Worm (Caenorhabditis elegans): Measurements from ENCODE around the gene C18D1.2.

The C18D1.2 gene

ce11 chrII:10103212-10103611 lies 46.4 kb downstream of the C18D1.2 start:
- TF ChIP-seq hlh-12 (tag; optimal IDR thresholded peaks at IDR 0.05) (no peak), lir-1 (GFP tag; conservative IDR thresholded peaks at IDR 0.05) (no peak), tlf-1 (GFP tag; optimal IDR thresholded peaks at IDR 0.05) (no peak), ccch-3 (GFP tag; optimal IDR thresholded peaks at IDR 0.05) (no peak), hmg-1.2 (GFP tag; IDR thresholded peaks at IDR 0.05) (no peak), egl-44 (GFP tag; IDR thresholded peaks at IDR 0.05) (no peak), Y53G8AR.9 (GFP tag; conservative IDR thresholded peaks at IDR 0.05) (no peak), tbx-9 (tag; optimal IDR thresholded peaks at IDR 0.05; ENCODE audit: borderline replicate concordance) (no peak), ztf-6 (GFP tag; IDR thresholded peaks at IDR 0.05) (no peak), ceh-27 (GFP tag; optimal IDR thresholded peaks at IDR 0.05) (no peak)

ce11 chrII:10105604-10106003 lies 48.8 kb downstream of the C18D1.2 start, which contains the start of gene ZK945.4:
TSS of gene ZK945.4 (minus strand) at chrII:10105704.
- no peak for TF ChIP-seq F22D6.2 (tag; optimal IDR thresholded peaks at IDR 0.05)
- no peak for TF ChIP-seq lir-1 (GFP tag; conservative IDR thresholded peaks at IDR 0.05)
- no peak for TF ChIP-seq sdz-38 (tag; optimal IDR thresholded peaks at IDR 0.05)
- no peak for TF ChIP-seq snpc-4 (GFP tag; optimal IDR thresholded peaks at IDR 0.05)
- TF ChIP-seq snpc-4 (tag; optimal IDR thresholded peaks at IDR 0.05), result no peak
- TF ChIP-seq nfyb-1 (GFP tag; IDR thresholded peaks at IDR 0.05), result no peak
- no peak for TF ChIP-seq snpc-1.3 (tag; optimal IDR thresholded peaks at IDR 0.05; ENCODE audit: insufficient read depth)
- no peak for TF ChIP-seq lin-40 (tag; optimal IDR thresholded peaks at IDR 0.05)
- no peak for TF ChIP-seq attf-6 (GFP tag; IDR thresholded peaks at IDR 0.05)

DNA sequence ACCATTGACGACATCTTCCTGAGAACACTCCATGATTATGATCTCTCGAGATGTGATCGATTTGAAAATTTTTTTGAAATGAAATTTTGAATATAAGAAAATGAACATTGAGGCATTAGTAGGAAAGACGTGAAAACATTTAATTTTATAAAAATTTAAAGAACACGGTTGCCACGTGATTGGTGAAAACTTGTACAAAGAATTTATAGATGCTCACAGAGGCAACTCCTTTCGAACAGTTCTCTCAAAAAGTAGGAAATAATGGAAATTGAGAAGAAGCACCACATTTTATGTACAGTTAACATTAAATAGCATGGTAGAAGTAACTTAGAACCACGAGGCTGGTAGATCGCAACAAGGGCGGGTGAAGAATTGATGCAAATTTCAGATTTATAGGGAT lies 50.1 kb downstream of the C18D1.2 start, which contains the start of gene ZK945.6:
ZK945.6 (minus strand) TSS at position 101 of the 400 bp plus-strand sequence.
- TF ChIP-seq ekl-4 (GFP tag; IDR thresholded peaks at IDR 0.05) (no peak), F22D6.2 (tag; optimal IDR thresholded peaks at IDR 0.05) (no peak), madf-6 (GFP tag; IDR thresholded peaks at IDR 0.05) (no peak), let-526 (GFP tag; IDR thresholded peaks at IDR 0.05) (no peak), attf-6 (GFP tag; IDR thresholded peaks at IDR 0.05) (no peak), ZK185.1 (tag; optimal IDR thresholded peaks at IDR 0.05; ENCODE audit: poor library complexity, severe bottlenecking) (no peak), nfya-2 (GFP tag; IDR thresholded peaks at IDR 0.05) (no peak), F39B2.1 (GFP tag; IDR thresholded peaks at IDR 0.05) (no peak), F33H1.4 (GFP tag; IDR thresholded peaks at IDR 0.05) (no peak), ztf-6 (GFP tag; IDR thresholded peaks at IDR 0.05) (no peak), snpc-3.4 (tag; optimal IDR thresholded peaks at IDR 0.05) (no peak), lin-54 (GFP tag; optimal IDR thresholded peaks at IDR 0.05) (no peak), attf-5 (GFP tag; optimal IDR thresholded peaks at IDR 0.05) (no peak), chd-7 (tag; optimal IDR thresholded peaks at IDR 0.05) (no peak), C17E4.6 (GFP tag; IDR thresholded peaks at IDR 0.05) (no peak)

DNA sequence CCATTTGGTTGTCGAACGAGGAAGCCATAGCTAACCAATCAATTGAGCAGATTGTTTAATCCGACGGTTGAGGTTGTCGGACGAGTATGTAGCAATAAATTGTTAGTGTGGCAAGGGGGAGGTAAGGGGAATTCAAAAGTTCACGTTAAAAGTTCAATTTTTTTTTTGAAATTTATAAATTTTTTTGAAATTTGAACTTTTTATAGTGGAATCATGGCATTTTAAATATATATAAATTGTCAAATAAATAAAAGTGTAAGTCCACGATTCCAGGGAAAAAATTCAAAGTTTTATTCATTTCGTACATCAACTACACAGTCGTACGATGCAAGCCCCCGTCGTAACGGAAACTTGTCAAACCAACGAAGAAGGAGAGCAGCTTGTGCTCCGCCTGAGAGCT lies 51.6 kb downstream of the C18D1.2 start, which contains the start of the genes ZK945.7 and ZK945.8:
ZK945.7 (minus strand) TSS at position 101 of the 400 bp plus-strand sequence.
ZK945.8 (plus strand) TSS at position 275 of the 400 bp plus-strand sequence.
- no peak for TF ChIP-seq madf-8 (GFP tag; conservative IDR thresholded peaks at IDR 0.05)
- TF ChIP-seq xnd-1 (tag; optimal IDR thresholded peaks at IDR 0.05), result no peak
- TF ChIP-seq F49E8.2 (tag; optimal IDR thresholded peaks at IDR 0.05; ENCODE audit: insufficient read depth), result no peak
- no peak for TF ChIP-seq snpc-4 (GFP tag; optimal IDR thresholded peaks at IDR 0.05)
- no peak for TF ChIP-seq snpc-4 (tag; optimal IDR thresholded peaks at IDR 0.05)
- TF ChIP-seq lin-40 (tag; optimal IDR thresholded peaks at IDR 0.05), result no peak
- TF ChIP-seq madf-3 (GFP tag; IDR thresholded peaks at IDR 0.05), result no peak
- TF ChIP-seq F23B12.7 (tag; optimal IDR thresholded peaks at IDR 0.05; ENCODE audit: insufficient read depth), result no peak
- TF ChIP-seq nhr-179 (tag; optimal IDR thresholded peaks at IDR 0.05), result no peak
- no peak for TF ChIP-seq ekl-4 (GFP tag; IDR thresholded peaks at IDR 0.05)
- no peak for TF ChIP-seq B0035.1 (tag; optimal IDR thresholded peaks at IDR 0.05)
